Worm (Caenorhabditis elegans) whole organism, young adult: ENCODE results near the gene cogc-4.

ENCODE experiments used
- Y53G8AR.9 ChIP-seq: fragments of 200-800 bp; sonication (Bioruptor generic); conservative IDR thresholded peaks from 2 replicates; pipeline ENCODE4 v1.3.6; 2022; ENCODE audit warnings: missing genetic modification reagents, missing genetic modification characterization, missing compliant biosample characterization
- fkh-3 ChIP-seq: sonication (generic microtip); optimal IDR thresholded peaks from 2 replicates; lab custom pipeline; 2016; ENCODE audit warnings: mild to moderate bottlenecking, missing genetic modification characterization, missing compliant biosample characterization
- let-526 ChIP-seq: fragments of 200-800 bp; sonication (Bioruptor generic); IDR thresholded peaks from 2 replicates; pipeline ENCODE4 v1.3.6; 2022; ENCODE audit warnings: missing genetic modification reagents, missing genetic modification characterization, missing compliant biosample characterization
- ztf-18 ChIP-seq: sonication (generic microtip); optimal IDR thresholded peaks from 2 replicates; lab custom pipeline; 2016; ENCODE audit warnings: missing genotype, mild to moderate bottlenecking, missing genetic modification characterization, missing compliant biosample characterization
- ztf-28 ChIP-seq: fragments of 200-800 bp; sonication (Bioruptor generic); IDR thresholded peaks from 2 replicates; pipeline ENCODE4 v1.3.6; 2022; ENCODE audit warnings: missing genetic modification reagents, missing genetic modification characterization, missing compliant biosample characterization

ce11 chrII:1397703-1398102, 5.5 kb upstream of the cogc-4 start, which contains the start of gene F54D12.8:
- TF ChIP-seq fkh-3 (tag; lab: Kevin White, UChicago) (no peak), Y53G8AR.9 (GFP tag; lab: Robert Waterston, UW) (no peak), ztf-18 (tag; lab: Kevin White, UChicago) (no peak), let-526 (no peak), ztf-28 (GFP tag; lab: Robert Waterston, UW) (no peak)
